Worm (Caenorhabditis elegans) whole organism, L1 larva: ENCODE results near the gene Y37D8A.4.

Experiments used
- F16B12.6 ChIP-seq: fragments of 150-350 bp; optimal IDR thresholded peaks from 2 replicates; lab custom pipeline; 2014; ENCODE audit warnings: missing biosample characterization, missing genetic modification characterization
- alr-1 ChIP-seq: fragments of 200-800 bp; sonication (Bioruptor generic); optimal IDR thresholded peaks from 2 replicates; lab custom pipeline; 2018; ENCODE audit warnings: borderline replicate concordance, mild to moderate bottlenecking, missing genetic modification characterization, missing compliant biosample characterization
- aly-2 ChIP-seq: fragments of 150-350 bp; optimal IDR thresholded peaks from 2 replicates; lab custom pipeline; 2014; ENCODE audit warnings: missing biosample characterization, missing genetic modification characterization
- ama-1 ChIP-seq: fragments of 150-350 bp; optimal IDR thresholded peaks from 2 replicates; lab custom pipeline; 2014
- blmp-1 ChIP-seq: fragments of 150-350 bp; optimal IDR thresholded peaks from 2 replicates; lab custom pipeline; 2014; ENCODE audit warnings: missing biosample characterization, missing genetic modification characterization
- ceh-8 ChIP-seq: fragments of 200-800 bp; sonication (Bioruptor generic); optimal IDR thresholded peaks from 2 replicates; lab custom pipeline; 2018; ENCODE audit warnings: mild to moderate bottlenecking, missing genetic modification characterization, moderate library complexity, missing compliant biosample characterization
- ceh-82 ChIP-seq, 3 experiments: fragments of 150-350 bp in 1 of 3; sonication (generic microtip) in 2 of 3; optimal IDR thresholded peaks; 2 replicates each; lab custom pipeline; 2014 to 2017; ENCODE audit warnings: missing biosample characterization in 3 of 3, missing genetic modification characterization in 3 of 3
- dpl-1 ChIP-seq, 3 experiments: fragments of 150-350 bp in 2 of 3; sonication (generic microtip) in 1 of 3; optimal IDR thresholded peaks; 2 replicates each; lab custom pipeline; 2014 to 2017; ENCODE audit warnings: missing biosample characterization in 3 of 3, missing genetic modification characterization in 3 of 3, missing genetic modification reagents in 3 of 3
- dsc-1 ChIP-seq: sonication (generic microtip); optimal IDR thresholded peaks from 2 replicates; lab custom pipeline; 2016; ENCODE audit warnings: mild to moderate bottlenecking, missing genetic modification characterization, missing compliant biosample characterization
- egl-13 ChIP-seq: sonication (generic microtip); optimal IDR thresholded peaks from 2 replicates; lab custom pipeline; 2016; ENCODE audit warnings: missing genotype, missing genetic modification reagents, missing genetic modification characterization, missing compliant biosample characterization
- egl-27 ChIP-seq, 2 experiments: fragments of 150-350 bp in 1 of 2; sonication (generic microtip); optimal IDR thresholded peaks; 3 replicates each; lab custom pipeline; 2017 to 2018; ENCODE audit warnings: missing biosample characterization in 2 of 2, missing genetic modification characterization in 2 of 2, missing genetic modification reagents in 2 of 2
- elt-3 ChIP-seq, 6 experiments: fragments of 150-350 bp in 1 of 6; sonication (generic microtip); optimal IDR thresholded peaks; 2 replicates each; lab custom pipeline; 2017 to 2018; ENCODE audit warnings: missing biosample characterization in 6 of 6, missing genetic modification characterization in 6 of 6, inconsistent platforms in 1 of 6
- fos-1 ChIP-seq: fragments of 150-350 bp; optimal IDR thresholded peaks from 2 replicates; lab custom pipeline; 2014; ENCODE audit warnings: missing biosample characterization, missing genetic modification characterization
- grh-1 ChIP-seq: fragments of 200-800 bp; sonication (Bioruptor generic); IDR thresholded peaks from 2 replicates; pipeline ENCODE4 v1.3.6; 2022; ENCODE audit warnings: missing genetic modification reagents, missing genetic modification characterization, missing compliant biosample characterization
- hlh-17 ChIP-seq: fragments of 200-800 bp; sonication (Bioruptor generic); optimal IDR thresholded peaks from 2 replicates; lab custom pipeline; 2018; ENCODE audit warnings: missing genetic modification characterization, mild to moderate bottlenecking, missing compliant biosample characterization, moderate library complexity, borderline replicate concordance
- hlh-4 ChIP-seq: sonication (generic microtip); optimal IDR thresholded peaks from 2 replicates; lab custom pipeline; 2016; ENCODE audit warnings: mild to moderate bottlenecking, missing genetic modification characterization, missing compliant biosample characterization
- hpl-2 ChIP-seq: fragments of 150-350 bp; optimal IDR thresholded peaks from 2 replicates; lab custom pipeline; 2014; ENCODE audit warnings: missing biosample characterization, missing genetic modification reagents, missing genetic modification characterization
- lin-13 ChIP-seq: fragments of 150-350 bp; optimal IDR thresholded peaks from 2 replicates; lab custom pipeline; 2014; ENCODE audit warnings: missing biosample characterization, missing genetic modification reagents, missing genetic modification characterization
- lin-14 ChIP-seq: fragments of 200-800 bp; sonication (Bioruptor generic); optimal IDR thresholded peaks from 2 replicates; lab custom pipeline; 2018; ENCODE audit warnings: mild to moderate bottlenecking, missing genetic modification characterization, moderate library complexity, missing compliant biosample characterization
- lin-35 ChIP-seq, 2 experiments: fragments of 150-350 bp; optimal IDR thresholded peaks; 2 replicates each; lab custom pipeline; 2014; ENCODE audit warnings: missing biosample characterization in 2 of 2, missing genetic modification characterization in 2 of 2, missing genetic modification reagents in 2 of 2
- lsy-2 ChIP-seq, 2 experiments: fragments of 150-350 bp; optimal IDR thresholded peaks; 2 replicates each; lab custom pipeline; 2014; ENCODE audit warnings: missing biosample characterization in 2 of 2, missing genetic modification characterization in 2 of 2
- mdl-1 ChIP-seq, 2 experiments: fragments of 150-350 bp; optimal IDR thresholded peaks; 2 replicates each; lab custom pipeline; 2014 to 2017; ENCODE audit warnings: missing biosample characterization in 2 of 2, missing genetic modification characterization in 2 of 2, inconsistent platforms in 1 of 2
- mep-1 ChIP-seq: fragments of 150-350 bp; optimal IDR thresholded peaks from 2 replicates; lab custom pipeline; 2014; ENCODE audit warnings: missing biosample characterization, missing genetic modification characterization
- nhr-19 ChIP-seq: fragments of 200-800 bp; sonication (Bioruptor generic); conservative IDR thresholded peaks from 2 replicates; pipeline ENCODE4 v1.3.6; 2022; ENCODE audit warnings: missing genetic modification characterization, missing compliant biosample characterization
- nhr-20 ChIP-seq: sonication (generic microtip); optimal IDR thresholded peaks from 2 replicates; lab custom pipeline; 2016; ENCODE audit warnings: mild to moderate bottlenecking, missing genetic modification characterization, missing compliant biosample characterization
- nhr-237 ChIP-seq: fragments of 150-350 bp; optimal IDR thresholded peaks from 2 replicates; lab custom pipeline; 2014; ENCODE audit warnings: missing biosample characterization, missing genetic modification characterization
- nhr-47 ChIP-seq: sonication (generic microtip); optimal IDR thresholded peaks from 2 replicates; lab custom pipeline; 2016; ENCODE audit warnings: mild to moderate bottlenecking, missing genetic modification characterization, moderate library complexity, missing compliant biosample characterization
- nhr-71 ChIP-seq: sonication (generic microtip); optimal IDR thresholded peaks from 2 replicates; lab custom pipeline; 2016; ENCODE audit warnings: mild to moderate bottlenecking, missing genetic modification characterization, moderate library complexity, missing compliant biosample characterization
- nhr-76 ChIP-seq: sonication (generic microtip); optimal IDR thresholded peaks from 2 replicates; lab custom pipeline; 2017; ENCODE audit warnings: missing biosample characterization, missing genetic modification characterization
- nhr-77 ChIP-seq: fragments of 150-350 bp; optimal IDR thresholded peaks from 2 replicates; lab custom pipeline; 2014; ENCODE audit warnings: missing biosample characterization, missing genetic modification characterization
- nhr-84 ChIP-seq: sonication (generic microtip); optimal IDR thresholded peaks from 2 replicates; lab custom pipeline; 2017; ENCODE audit warnings: missing biosample characterization, missing genetic modification characterization
- nhr-85 ChIP-seq: sonication (generic microtip); peaks from one replicate; lab custom pipeline; 2016; ENCODE audit warnings: missing genetic modification characterization, inconsistent platforms, missing compliant biosample characterization
- nhr-90 ChIP-seq: sonication (generic microtip); optimal IDR thresholded peaks from 2 replicates; lab custom pipeline; 2016; ENCODE audit warnings: mild to moderate bottlenecking, missing genetic modification characterization, missing compliant biosample characterization; ENCODE audit not compliant: poor library complexity
- pag-3 ChIP-seq: sonication (generic microtip); optimal IDR thresholded peaks from 2 replicates; lab custom pipeline; 2017; ENCODE audit warnings: missing genetic modification characterization, mild to moderate bottlenecking, missing compliant biosample characterization, antibody characterized with exemption, borderline replicate concordance; ENCODE audit not compliant: insufficient read depth
- pax-3 ChIP-seq: fragments of 200-800 bp; sonication (Bioruptor generic); optimal IDR thresholded peaks from 2 replicates; lab custom pipeline; 2018; ENCODE audit warnings: mild to moderate bottlenecking, missing genetic modification characterization, moderate library complexity, missing compliant biosample characterization
- snu-23 ChIP-seq: sonication (generic microtip); optimal IDR thresholded peaks from 2 replicates; lab custom pipeline; 2016; ENCODE audit warnings: missing genetic modification characterization, missing compliant biosample characterization
- tbx-2 ChIP-seq: sonication (generic microtip); optimal IDR thresholded peaks from 2 replicates; lab custom pipeline; 2016; ENCODE audit warnings: missing genetic modification characterization, missing compliant biosample characterization
- vab-15 ChIP-seq: sonication (generic microtip); optimal IDR thresholded peaks from 2 replicates; lab custom pipeline; 2017; ENCODE audit warnings: missing genotype, mild to moderate bottlenecking, missing genetic modification characterization, missing compliant biosample characterization
- zip-4 ChIP-seq: fragments of 200-800 bp; sonication (Bioruptor generic); optimal IDR thresholded peaks from 2 replicates; lab custom pipeline; 2018; ENCODE audit warnings: mild to moderate bottlenecking, missing genetic modification characterization, moderate library complexity, missing compliant biosample characterization
- ztf-11 ChIP-seq, 2 experiments: sonication (generic microtip); optimal IDR thresholded peaks; 2 replicates each; lab custom pipeline; 2016 to 2017; ENCODE audit warnings: missing genetic modification characterization in 2 of 2, missing biosample characterization in 1 of 2, missing compliant biosample characterization in 1 of 2
- ztf-4 ChIP-seq: fragments of 150-350 bp; optimal IDR thresholded peaks from 2 replicates; lab custom pipeline; 2014; ENCODE audit warnings: missing biosample characterization, missing genetic modification characterization

Gene Y37D8A.4

ce11 chrIII:12851034-12851433 lies 12.3 kb upstream of the Y37D8A.4 start:
- TF ChIP-seq lin-14 (GFP tag; lab: Kevin White, UChicago), result peak; percentile 14
- TF ChIP-seq nhr-47 (tag; lab: Kevin White, UChicago), result no peak
- no peak for TF ChIP-seq ceh-8 (GFP tag; lab: Kevin White, UChicago)
- peak in 4 of 6 experiments; percentile 30 to 68 (median 46) for TF ChIP-seq elt-3 (tag; optimal IDR thresholded peaks at IDR 0.05; lab: Kevin White, UChicago)
- TF ChIP-seq blmp-1 (tag; lab: Kevin White, UChicago), result peak; percentile 97
- no peak for TF ChIP-seq grh-1 (GFP tag; lab: Robert Waterston, UW)
- TF ChIP-seq nhr-20 (tag; lab: Kevin White, UChicago), result peak; percentile 25

ce11 chrIII:12849691-12850090 lies 10.9 kb upstream of the Y37D8A.4 start:
- no peak for TF ChIP-seq ceh-82 (tag; optimal IDR thresholded peaks at IDR 0.05; lab: Kevin White, UChicago)
- no peak for TF ChIP-seq hlh-4 (tag; lab: Kevin White, UChicago)
- TF ChIP-seq hlh-17 (GFP tag; lab: Kevin White, UChicago), result no peak
- no peak for TF ChIP-seq pax-3 (tag; lab: Kevin White, UChicago)
- TF ChIP-seq mdl-1 (tag; optimal IDR thresholded peaks at IDR 0.05; lab: Kevin White, UChicago), result no peak
- no peak for TF ChIP-seq tbx-2 (tag; lab: Kevin White, UChicago)
- no peak for TF ChIP-seq vab-15 (tag; lab: Kevin White, UChicago)
- TF ChIP-seq dsc-1 (tag; lab: Kevin White, UChicago), result no peak
- TF ChIP-seq ztf-4, result no peak
- TF ChIP-seq grh-1 (GFP tag; lab: Robert Waterston, UW), result no peak
- TF ChIP-seq nhr-77 (tag; lab: Kevin White, UChicago), result no peak
- no peak for TF ChIP-seq alr-1 (tag; lab: Kevin White, UChicago)
- TF ChIP-seq nhr-20 (tag; lab: Kevin White, UChicago), result no peak
- no peak for TF ChIP-seq nhr-19 (GFP tag; lab: Robert Waterston, UW)
- no peak for TF ChIP-seq fos-1 (tag; lab: Kevin White, UChicago)
- no peak for TF ChIP-seq egl-13
- no peak for TF ChIP-seq pag-3 (tag; lab: Kevin White, UChicago)
- no peak for TF ChIP-seq nhr-237 (tag; lab: Kevin White, UChicago)

- TF ChIP-seq hpl-2 (no peak), vab-15 (tag; lab: Kevin White, UChicago) (peak; percentile 49), elt-3 (tag; optimal IDR thresholded peaks at IDR 0.05; lab: Kevin White, UChicago) (peak; percentile 85 to 99 (median 96)), lin-13 (GFP tag; lab: Kevin White, UChicago) (peak; percentile 20), ama-1 (lab: Kevin White, UChicago) (no peak), lin-35 (GFP tag; optimal IDR thresholded peaks at IDR 0.05; lab: Kevin White, UChicago) (peak in 1 of 2 experiments; percentile 49), nhr-90 (tag; lab: Kevin White, UChicago) (peak; percentile 34), egl-27 (tag; optimal IDR thresholded peaks at IDR 0.05; lab: Kevin White, UChicago) (peak in 1 of 2 experiments; percentile 36), aly-2 (tag; lab: Kevin White, UChicago) (no peak), nhr-76 (no peak), F16B12.6 (tag; lab: Kevin White, UChicago) (no peak), blmp-1 (tag; lab: Kevin White, UChicago) (peak; percentile 97), tbx-2 (tag; lab: Kevin White, UChicago) (peak; percentile 60), nhr-20 (tag; lab: Kevin White, UChicago) (peak; percentile 83), lin-14 (GFP tag; lab: Kevin White, UChicago) (peak; percentile 84), snu-23 (GFP tag; lab: Kevin White, UChicago) (peak; percentile 60), dpl-1 (GFP tag; optimal IDR thresholded peaks at IDR 0.05; lab: Kevin White, UChicago) (peak in 1 of 3 experiments; percentile 18), nhr-85 (tag; lab: Kevin White, UChicago) (peak; percentile 97), zip-4 (GFP tag; lab: Kevin White, UChicago) (no peak), hlh-17 (GFP tag; lab: Kevin White, UChicago) (no peak), ztf-11 (tag; optimal IDR thresholded peaks at IDR 0.05; lab: Kevin White, UChicago) (no peak), fos-1 (tag; lab: Kevin White, UChicago) (no peak), nhr-84 (tag; lab: Kevin White, UChicago) (no peak), mdl-1 (tag; optimal IDR thresholded peaks at IDR 0.05; lab: Kevin White, UChicago) (peak in 1 of 2 experiments; percentile 6), mep-1 (tag; lab: Kevin White, UChicago) (peak; percentile 26), lsy-2 (tag; optimal IDR thresholded peaks at IDR 0.05; lab: Kevin White, UChicago) (peak; percentile 25 to 70), nhr-71 (peak; percentile 71), grh-1 (GFP tag; lab: Robert Waterston, UW) (peak; percentile 45; the same call in 1 of the 2 replicates), nhr-19 (GFP tag; lab: Robert Waterston, UW) (peak; percentile 9; the same call in 1 of the 2 replicates)
Measured at ce11 chrIII:12848981-12849589, 10.3 kb upstream of the Y37D8A.4 start.
